Fruit fly (Drosophila melanogaster) whole organism, pupa: ENCODE results near the gene CG17672.

Experiments
- CG10348 ChIP-seq: fragments of 200-800 bp; sonication (Bioruptor generic); IDR thresholded peaks from 2 replicates; pipeline ENCODE4 v1.3.6; 2022; ENCODE audit warnings: missing biosample characterization, missing genetic modification characterization
- CG13204 ChIP-seq: fragments of 200-800 bp; sonication (Bioruptor generic); optimal IDR thresholded peaks from 2 replicates; lab custom pipeline; 2018; ENCODE audit warnings: missing biosample characterization, mild to moderate bottlenecking, missing genetic modification characterization, moderate library complexity
- CG14655 ChIP-seq: fragments of 200-800 bp; sonication (Bioruptor generic); optimal IDR thresholded peaks from 3 replicates; lab custom pipeline; 2017; ENCODE audit warnings: mild to moderate bottlenecking, missing biosample characterization, missing genetic modification reagents, missing genetic modification characterization
- CG15710 ChIP-seq: fragments of 200-800 bp; sonication (Bioruptor generic); optimal IDR thresholded peaks from 2 replicates; lab custom pipeline; 2018; ENCODE audit warnings: missing biosample characterization, mild to moderate bottlenecking, missing genetic modification characterization, moderate library complexity
- CG17806 ChIP-seq: fragments of 200-800 bp; sonication (Bioruptor generic); optimal IDR thresholded peaks from 2 replicates; lab custom pipeline; 2018; ENCODE audit warnings: missing biosample characterization, mild to moderate bottlenecking, missing genetic modification characterization, moderate library complexity
- CG4496 ChIP-seq: fragments of 200-800 bp; sonication (Bioruptor generic); IDR thresholded peaks from 3 replicates; pipeline ENCODE4 v1.3.6; 2022; ENCODE audit warnings: missing biosample characterization, missing genetic modification characterization
- CG8159 ChIP-seq: fragments of 200-800 bp; sonication (Bioruptor generic); optimal IDR thresholded peaks from 3 replicates; lab custom pipeline; 2018; ENCODE audit warnings: missing biosample characterization, mild to moderate bottlenecking, missing genetic modification characterization, moderate library complexity
- CG8301 ChIP-seq: fragments of 200-800 bp; sonication (Bioruptor generic); optimal IDR thresholded peaks from 2 replicates; lab custom pipeline; 2018; ENCODE audit warnings: missing biosample characterization, mild to moderate bottlenecking, missing genetic modification characterization
- CG9948 ChIP-seq: fragments of 200-800 bp; sonication (Bioruptor generic); optimal IDR thresholded peaks from 2 replicates; lab custom pipeline; 2018; ENCODE audit warnings: missing biosample characterization, mild to moderate bottlenecking, missing genetic modification characterization, moderate library complexity
- D1 ChIP-seq: fragments of 200-800 bp; sonication (Bioruptor generic); optimal IDR thresholded peaks from 2 replicates; lab custom pipeline; 2018; ENCODE audit warnings: missing biosample characterization, mild to moderate bottlenecking, missing genetic modification characterization, moderate library complexity
- EcR ChIP-seq: fragments of 200-800 bp; sonication (Bioruptor generic); optimal IDR thresholded peaks from 3 replicates; lab custom pipeline; 2019; ENCODE audit warnings: missing biosample characterization, missing genetic modification characterization, mild to moderate bottlenecking, moderate library complexity, missing genetic modification reagents
- Pif1B ChIP-seq: fragments of 200-800 bp; sonication (Bioruptor generic); optimal IDR thresholded peaks from 3 replicates; lab custom pipeline; 2016; ENCODE audit warnings: missing biosample characterization, missing genetic modification characterization
- Snoo ChIP-seq: fragments of 200-800 bp; sonication (Bioruptor generic); optimal IDR thresholded peaks from 3 replicates; lab custom pipeline; 2017; ENCODE audit warnings: missing biosample characterization, mild to moderate bottlenecking, missing genetic modification characterization, inconsistent platforms
- gl ChIP-seq: fragments of 200-800 bp; sonication (Bioruptor generic); optimal IDR thresholded peaks from 2 replicates; lab custom pipeline; 2018; ENCODE audit warnings: missing biosample characterization, mild to moderate bottlenecking, missing genetic modification characterization

DNA sequence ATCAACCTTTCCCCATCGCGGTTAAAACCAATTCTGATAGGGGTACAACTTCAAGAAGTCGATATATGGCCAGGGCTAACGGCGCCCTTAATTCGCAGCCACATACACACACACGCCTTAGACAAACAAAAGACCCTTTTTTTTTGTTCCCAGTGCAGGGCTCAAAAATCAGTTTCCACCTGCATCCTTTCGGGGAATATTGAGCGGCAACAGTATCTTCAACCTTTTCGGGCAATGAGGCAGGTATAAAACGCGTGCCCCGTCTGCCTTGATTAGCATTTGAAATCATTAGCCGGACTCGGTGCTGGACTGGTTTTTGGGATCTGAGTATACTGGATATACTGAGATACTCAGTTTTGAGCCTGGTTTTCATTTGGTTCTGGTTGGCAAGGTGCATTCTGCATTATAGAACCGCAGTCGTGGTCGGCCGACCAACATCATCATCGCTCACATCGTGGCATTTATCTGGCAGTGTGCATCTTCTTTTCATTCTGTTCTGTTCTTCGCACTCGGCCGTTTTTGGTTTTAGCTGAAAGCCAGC lies 45.4 kb downstream of the CG17672 start:
- TF ChIP-seq gl (no peak), CG13204 (GFP tag; lab: Kevin White, UChicago) (no peak), CG10348 (GFP tag; lab: Robert Waterston, UW) (no peak), CG15710 (tag; lab: Kevin White, UChicago) (no peak), EcR (GFP tag; lab: Kevin White, UChicago) (no peak), CG9948 (tag; lab: Kevin White, UChicago) (no peak), Snoo (no peak), CG4496 (GFP tag; lab: Robert Waterston, UW) (no peak), Pif1B (GFP tag; lab: Kevin White, UChicago) (no peak), CG8301 (no peak), CG17806 (no peak), D1 (no peak), CG14655 (GFP tag; lab: Kevin White, UChicago) (no peak), CG8159 (tag; lab: Kevin White, UChicago) (no peak)
